Worm (Caenorhabditis elegans) whole organism, midembryonic: ENCODE measurements around the gene F54F7.9.

Experiments
- flt-1 ChIP-seq: fragments of 200-800 bp; sonication (Bioruptor generic); IDR thresholded peaks from 2 replicates; pipeline ENCODE4 v1.3.6; 2022; ENCODE audit warnings: missing genetic modification characterization, missing compliant biosample characterization
- ztf-23 ChIP-seq: fragments of 200-800 bp; sonication (Bioruptor generic); IDR thresholded peaks from 2 replicates; pipeline ENCODE4 v1.3.6; 2022; ENCODE audit warnings: missing genetic modification reagents, missing genetic modification characterization, missing compliant biosample characterization

DNA sequence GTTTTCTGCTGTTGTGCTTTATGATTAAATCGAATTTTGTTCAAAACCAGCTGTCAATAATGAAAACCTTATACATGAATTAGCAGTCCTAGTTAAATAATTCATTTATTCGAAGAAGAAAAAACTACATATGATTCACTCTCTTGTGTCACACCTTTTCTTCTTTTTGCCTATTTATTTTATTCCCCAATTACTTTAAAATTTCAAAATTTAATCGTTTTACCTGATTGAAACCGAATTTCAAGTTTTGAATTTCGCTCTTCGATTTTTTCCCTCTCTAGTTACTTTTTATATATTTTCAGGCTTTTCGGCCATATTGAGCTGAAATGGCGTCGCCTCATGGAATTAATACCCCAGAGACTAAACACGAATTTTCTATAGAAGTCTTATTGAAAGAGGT is 4.0 kb upstream of the F54F7.9 start, which contains the start of gene xtr-1:
- TF ChIP-seq ztf-23 (GFP tag; lab: Robert Waterston, UW) = no peak
- no peak for TF ChIP-seq flt-1 (GFP tag; lab: Robert Waterston, UW)
